Worm (Caenorhabditis elegans): Measurements from ENCODE around the gene C40A11.6.

The C40A11.6 gene

DNA sequence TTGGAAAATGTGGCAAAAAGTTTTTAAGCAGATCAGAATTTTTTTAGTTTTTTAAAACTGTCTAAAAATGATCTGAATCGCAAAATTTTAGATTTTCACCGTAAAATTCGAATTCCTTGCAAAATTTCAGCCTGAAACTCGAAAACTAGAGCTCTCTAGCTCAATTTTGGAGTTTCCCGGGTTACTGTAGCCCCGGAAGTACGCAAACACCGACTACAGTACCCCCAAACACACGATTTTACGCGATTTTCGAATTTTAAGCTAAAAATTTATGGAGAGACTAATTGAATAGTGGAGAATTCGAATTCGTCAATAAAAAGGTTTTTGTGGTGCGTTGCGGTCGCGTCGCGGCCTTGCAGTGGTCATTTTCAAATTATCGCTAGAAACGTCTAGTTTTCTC is 41.3 kb upstream of the C40A11.6 start:
- no peak for TF ChIP-seq nhr-232 (tag; optimal IDR thresholded peaks at IDR 0.05)
- TF ChIP-seq tbx-2 (tag; optimal IDR thresholded peaks at IDR 0.05) = no peak

- TF ChIP-seq npax-4 (tag; optimal IDR thresholded peaks at IDR 0.05) = no peak
- TF ChIP-seq mec-3 (tag; optimal IDR thresholded peaks at IDR 0.05; ENCODE audit: borderline replicate concordance) = no peak
- no peak for TF ChIP-seq K09A11.1 (tag; optimal IDR thresholded peaks at IDR 0.05; ENCODE audit: insufficient read depth)
- no peak for TF ChIP-seq dve-1 (tag; optimal IDR thresholded peaks at IDR 0.05)
- TF ChIP-seq rnt-1 (tag; optimal IDR thresholded peaks at IDR 0.05) = no peak
- TF ChIP-seq tbx-2 (tag; optimal IDR thresholded peaks at IDR 0.05) = no peak
- TF ChIP-seq T23F11.4 (GFP tag; optimal IDR thresholded peaks at IDR 0.05) = no peak
- TF ChIP-seq ztf-16 (tag; optimal IDR thresholded peaks at IDR 0.05) = no peak
- TF ChIP-seq madf-2 (tag; optimal IDR thresholded peaks at IDR 0.05) = no peak
- TF ChIP-seq fkh-6 (tag; optimal IDR thresholded peaks at IDR 0.05) = no peak
- no peak for TF ChIP-seq che-1 (tag; optimal IDR thresholded peaks at IDR 0.05)
These were observed 40.9 kb upstream of the C40A11.6 start, which contains the start of gene gba-2 for ce11 chrII:2186329-2186728. gba-2 (minus strand) TSS chrII:2186434.

ce11 chrII:2177735-2178134 is 32.3 kb upstream of the C40A11.6 start:
- TF ChIP-seq ref-2 (tag; optimal IDR thresholded peaks at IDR 0.05) = no peak
- no peak for TF ChIP-seq C38D4.7 (GFP tag; optimal IDR thresholded peaks at IDR 0.05)
- no peak for TF ChIP-seq unc-55 (GFP tag; optimal IDR thresholded peaks at IDR 0.05)
- TF ChIP-seq unc-86 (tag; optimal IDR thresholded peaks at IDR 0.05) = no peak
- no peak for TF ChIP-seq elt-2 (tag; optimal IDR thresholded peaks at IDR 0.05)

DNA sequence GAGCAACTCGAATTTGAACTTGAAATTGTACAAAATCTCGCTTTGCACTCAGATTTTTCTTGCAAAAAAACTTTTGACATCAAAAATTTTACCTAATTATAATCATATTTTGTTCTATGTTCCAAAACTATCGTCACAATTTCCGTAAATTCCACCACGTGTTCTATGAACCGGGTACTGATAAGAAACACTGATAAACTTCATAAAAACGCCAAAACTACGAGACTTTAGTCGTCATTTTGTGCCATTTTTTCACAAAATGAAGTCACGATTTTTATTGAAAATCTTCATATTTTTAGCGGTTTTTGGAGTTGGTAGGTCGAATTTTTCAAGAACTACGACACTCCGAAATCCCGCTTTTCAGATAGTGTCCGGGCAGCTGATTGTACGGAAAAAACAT is 31.2 kb upstream of the C40A11.6 start, which contains the start of gene gba-1:
Gene gba-1, plus strand, starts transcription at position 54 of the 400 bp plus-strand sequence.
- TF ChIP-seq ceh-24 (tag; optimal IDR thresholded peaks at IDR 0.05) (no peak), elt-2 (tag; optimal IDR thresholded peaks at IDR 0.05) (peak; percentile 23)

DNA sequence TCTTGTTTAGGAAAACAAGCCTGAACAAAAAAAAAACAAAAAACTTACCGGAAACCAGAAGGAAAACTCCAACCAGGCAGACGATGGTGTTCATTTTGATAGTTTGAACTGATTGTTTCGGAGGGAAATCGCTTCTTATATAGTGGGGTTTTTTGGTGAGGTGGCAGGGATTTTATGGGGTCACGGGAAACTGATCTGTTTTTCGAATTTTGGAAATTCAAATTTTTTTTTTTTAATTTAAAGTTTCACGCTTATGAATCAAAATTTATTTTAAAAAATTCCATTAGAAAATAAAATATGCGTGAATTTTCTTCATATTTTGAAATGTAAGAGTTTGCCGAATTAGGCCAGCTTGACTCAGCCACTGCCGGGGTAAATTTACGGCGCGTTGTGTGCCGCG is 29.9 kb upstream of the C40A11.6 start, which contains the start of gene C33C12.7:
Gene C33C12.7, minus strand, starts transcription at position 101 of the 400 bp plus-strand sequence.
- TF ChIP-seq pat-9 (tag; optimal IDR thresholded peaks at IDR 0.05) (no peak), ahr-1 (tag; optimal IDR thresholded peaks at IDR 0.05) (no peak), unc-55 (GFP tag; optimal IDR thresholded peaks at IDR 0.05) (no peak)

ce11 chrII:2170085-2170484 is 24.6 kb upstream of the C40A11.6 start, which contains the start of gene C33C12.12:
C33C12.12 (minus strand) TSS chrII:2170185.
- no peak for TF ChIP-seq ztf-16 (tag; optimal IDR thresholded peaks at IDR 0.05)
- no peak for TF ChIP-seq fkh-10 (GFP tag; optimal IDR thresholded peaks at IDR 0.05)
- TF ChIP-seq ceh-48 (tag; optimal IDR thresholded peaks at IDR 0.05) = no peak
- TF ChIP-seq pha-2 (tag; optimal IDR thresholded peaks at IDR 0.05) = no peak
- TF ChIP-seq hlh-30 (tag; optimal IDR thresholded peaks at IDR 0.05; ENCODE audit: insufficient read depth) = no peak
- no peak for TF ChIP-seq nfya-1 (tag; optimal IDR thresholded peaks at IDR 0.05)

- TF ChIP-seq sox-2 (GFP tag; IDR thresholded peaks at IDR 0.05) = no peak
- TF ChIP-seq ceh-34 (tag; optimal IDR thresholded peaks at IDR 0.05) = no peak
- TF ChIP-seq unc-55 (GFP tag; optimal IDR thresholded peaks at IDR 0.05) = no peak
- no peak for TF ChIP-seq ceh-45 (GFP tag; IDR thresholded peaks at IDR 0.05)
- TF ChIP-seq fkh-10 (GFP tag; optimal IDR thresholded peaks at IDR 0.05) = no peak
- no peak for TF ChIP-seq ceh-2 (tag; optimal IDR thresholded peaks at IDR 0.05)
- TF ChIP-seq tbx-7 (tag; optimal IDR thresholded peaks at IDR 0.05) = no peak
- no peak for TF ChIP-seq ama-1 (optimal IDR thresholded peaks at IDR 0.05)
- TF ChIP-seq pha-2 (tag; optimal IDR thresholded peaks at IDR 0.05) = no peak
- TF ChIP-seq lim-6 (tag; optimal IDR thresholded peaks at IDR 0.05) = no peak
These were observed 22.9 kb upstream of the C40A11.6 start, which contains the start of gene fbxb-38 for ce11 chrII:2168374-2168773. fbxb-38 (minus strand) TSS chrII:2168763.
